Worm (Caenorhabditis elegans): ENCODE data around the gene C16C4.1.
"Not testable (repeated sequence)": the region's sequence is repeated elsewhere in the genome, so short reads cannot be mapped to it uniquely, and the experiment has no call there.

DNA sequence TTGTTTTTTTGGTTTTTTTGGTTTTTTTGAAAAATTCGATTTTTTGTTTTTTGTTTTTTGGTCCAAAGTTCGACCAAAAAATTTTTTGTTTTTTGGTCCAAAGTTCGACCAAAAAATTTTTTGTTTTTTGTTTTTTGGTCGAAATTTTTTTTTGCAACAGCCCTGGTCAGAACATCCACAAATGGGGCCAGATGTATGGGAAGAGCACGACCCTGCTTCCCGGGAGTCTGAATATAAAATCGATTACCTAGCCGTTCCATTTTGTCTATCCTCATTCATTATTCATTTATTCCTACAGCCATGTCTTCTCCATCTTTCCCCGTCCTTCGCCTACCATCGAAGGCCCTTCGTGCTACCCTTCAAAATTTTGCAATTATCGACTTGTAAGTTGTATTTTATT, 39.9 kb upstream of the C16C4.1 start, which contains the start of gene fbxb-95:
- not testable (repeated sequence) for TF ChIP-seq mdl-1, elt-3, ztf-11 (tag; optimal IDR thresholded peaks at IDR 0.05)

Data from whole organism, L1 larva.